Fruit fly (Drosophila melanogaster) S2 (cell line): ENCODE data around the gene CG12071.

ENCODE experiments used
- CG8478 ChIP-seq: fragments of >200 bp; optimal IDR thresholded peaks from 2 replicates; lab custom pipeline; 2018
- CTCF ChIP-seq, 2 experiments: fragments of >200 bp; optimal IDR thresholded peaks; 2 replicates each; lab custom pipeline; 2018

Gene CG12071

DNA sequence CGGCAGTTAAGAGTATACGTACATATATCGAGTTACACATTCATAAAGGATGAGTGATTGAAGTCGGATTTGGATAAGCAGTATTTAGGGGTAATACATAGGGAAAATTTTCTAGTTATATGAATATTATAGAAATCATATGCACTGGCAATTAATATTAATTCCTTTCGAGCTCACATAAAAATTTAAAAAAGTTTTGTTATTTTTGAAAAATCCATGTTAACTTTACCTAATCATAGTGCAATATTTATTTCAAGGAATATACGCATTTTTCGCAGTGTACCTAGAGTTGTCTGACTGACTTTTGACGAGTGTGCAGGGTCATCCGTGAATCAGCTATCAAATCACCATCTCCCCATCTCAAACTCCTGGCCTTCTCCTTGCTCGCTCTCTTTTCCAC lies 16.4 kb downstream of the CG12071 start:
- TF ChIP-seq CTCF (optimal IDR thresholded peaks at IDR 0.05; lab: Kevin White, UChicago): no peak

DNA sequence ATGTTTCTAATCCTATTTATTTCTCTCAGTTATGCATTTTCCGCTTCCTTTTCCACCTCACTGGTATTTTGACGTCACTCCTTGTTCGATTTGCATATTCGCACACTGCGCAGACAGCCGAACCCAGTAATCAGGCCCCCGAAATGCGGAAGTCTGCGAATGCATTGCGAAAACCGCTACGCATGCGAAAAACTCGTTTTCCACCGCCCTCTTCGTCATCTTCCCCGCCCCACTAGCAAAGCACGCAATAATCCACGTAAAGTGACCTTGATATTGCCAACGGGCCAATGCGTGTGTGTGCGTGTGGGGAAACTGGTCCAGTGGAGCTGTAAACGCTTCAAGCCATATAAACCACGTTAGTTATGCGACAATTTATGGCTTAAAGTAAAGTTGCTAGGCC lies 16.9 kb downstream of the CG12071 start:
- TF ChIP-seq CG8478 (lab: Kevin White, UChicago): no peak
- no peak for TF ChIP-seq CTCF (optimal IDR thresholded peaks at IDR 0.05; lab: Kevin White, UChicago)

DNA sequence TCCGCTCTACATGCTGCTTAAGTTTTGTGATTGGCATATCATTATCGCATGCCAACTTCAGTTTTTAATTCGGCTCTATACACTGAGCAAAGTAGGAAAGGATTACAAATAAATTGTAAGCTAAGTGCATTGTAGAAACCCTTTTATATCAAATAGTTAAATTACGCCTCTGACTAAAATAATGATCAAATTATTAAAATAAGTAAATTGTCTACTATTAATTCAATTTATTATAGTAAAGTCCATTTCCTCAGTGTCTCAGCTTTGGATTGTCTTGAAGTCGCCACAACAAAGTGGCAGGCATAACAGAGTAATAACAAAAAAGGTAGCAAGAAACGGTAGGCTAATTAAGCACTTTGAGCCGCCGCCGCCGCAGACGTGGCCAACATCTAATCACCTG lies 18.4 kb downstream of the CG12071 start:
- no peak for TF ChIP-seq CTCF (optimal IDR thresholded peaks at IDR 0.05; lab: Kevin White, UChicago)
- no peak for TF ChIP-seq CG8478 (lab: Kevin White, UChicago)

DNA sequence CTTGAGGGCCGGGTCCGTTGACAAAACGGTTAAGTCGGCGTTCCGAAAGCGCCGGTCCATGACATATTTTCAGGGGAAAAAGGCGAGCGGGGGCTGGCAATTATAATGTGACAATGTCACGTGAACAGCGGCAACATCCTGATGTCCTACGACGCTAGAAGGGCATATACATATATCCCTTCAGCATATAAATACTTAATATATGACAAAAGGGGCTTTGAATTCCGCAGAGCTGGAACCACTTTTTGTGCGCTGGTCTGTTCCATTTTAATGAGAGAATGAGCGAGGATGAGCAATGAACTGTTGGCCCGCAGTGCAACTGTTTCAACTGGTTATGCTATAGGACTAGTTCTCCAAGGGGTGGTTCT lies 20.3 kb downstream of the CG12071 start:
- TF ChIP-seq CG8478 (lab: Kevin White, UChicago) (no peak), CTCF (optimal IDR thresholded peaks at IDR 0.05; lab: Kevin White, UChicago) (no peak)

DNA sequence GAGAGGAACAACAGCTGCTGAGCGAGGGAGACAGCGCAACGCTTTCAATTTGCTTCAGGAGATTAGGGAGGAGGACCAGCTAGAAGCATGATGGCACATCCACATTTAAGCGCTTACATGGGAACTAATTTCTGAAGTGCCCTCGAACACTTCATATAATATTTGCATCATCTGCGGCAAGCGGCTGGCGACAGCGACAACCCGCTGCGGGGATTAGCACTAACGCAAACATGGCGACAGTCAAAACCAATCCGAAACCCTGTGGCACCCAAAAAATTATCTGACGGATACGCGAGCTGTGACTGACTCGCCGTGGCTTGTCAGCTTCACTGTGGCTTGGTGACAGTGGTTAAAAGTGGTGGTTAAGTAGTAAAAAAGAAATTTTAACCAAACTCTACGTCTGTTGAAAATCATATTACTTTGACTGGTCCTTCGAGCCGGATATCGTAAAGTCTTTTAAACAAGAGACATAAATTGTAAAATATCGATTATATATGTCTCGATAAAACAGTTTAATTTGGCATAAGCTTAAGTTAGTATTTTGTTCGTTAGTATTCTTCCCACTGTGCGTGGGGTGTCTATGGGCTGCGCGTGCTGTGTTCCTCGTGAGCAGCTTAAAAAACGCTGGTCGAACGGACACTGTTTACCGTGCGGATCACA lies 20.8 kb downstream of the CG12071 start:
- TF ChIP-seq CTCF (optimal IDR thresholded peaks at IDR 0.05; lab: Kevin White, UChicago): no peak
- TF ChIP-seq CG8478 (lab: Kevin White, UChicago): no peak

DNA sequence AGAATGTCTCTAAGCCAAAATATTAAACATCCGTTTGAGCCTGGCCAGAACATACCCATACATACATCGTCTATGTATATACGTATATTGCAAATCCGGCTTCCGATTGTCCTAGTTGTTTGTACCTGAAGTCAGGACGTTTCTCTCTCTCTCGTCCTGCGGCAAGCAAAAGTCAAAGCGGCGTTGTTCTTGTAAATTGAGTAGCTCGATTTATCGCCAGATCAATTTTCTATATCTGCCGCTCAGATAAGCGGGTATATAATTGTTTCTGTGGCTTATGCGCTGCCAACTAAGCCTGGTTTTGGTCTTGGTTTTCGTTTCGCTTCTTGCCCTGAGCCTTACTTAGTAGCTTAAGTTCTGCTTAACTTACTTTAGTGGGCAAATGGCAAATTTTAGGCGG lies 24.2 kb downstream of the CG12071 start:
- TF ChIP-seq CTCF (optimal IDR thresholded peaks at IDR 0.05; lab: Kevin White, UChicago): no peak
- TF ChIP-seq CG8478 (lab: Kevin White, UChicago): no peak

DNA sequence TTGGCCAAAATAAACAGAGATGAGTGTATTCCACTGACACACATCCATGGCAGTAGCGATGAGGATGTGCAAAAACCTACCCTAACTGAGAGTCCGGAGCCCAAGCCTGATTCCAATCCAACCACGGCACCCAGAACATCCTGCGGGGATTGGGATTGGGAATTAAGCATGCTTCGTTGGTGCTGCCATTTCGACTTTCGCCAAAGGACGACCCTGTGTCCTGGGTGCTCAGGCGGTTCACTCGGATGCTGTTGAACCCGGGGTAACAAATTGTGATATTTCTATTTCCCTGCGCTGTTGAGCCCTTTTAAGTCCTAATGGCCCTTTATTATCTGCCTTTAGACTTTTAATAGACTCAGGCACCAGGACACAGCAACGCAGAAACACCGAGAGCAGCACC lies 25.7 kb downstream of the CG12071 start:
- TF ChIP-seq CTCF (optimal IDR thresholded peaks at IDR 0.05; lab: Kevin White, UChicago) (no peak), CG8478 (lab: Kevin White, UChicago) (no peak)

DNA sequence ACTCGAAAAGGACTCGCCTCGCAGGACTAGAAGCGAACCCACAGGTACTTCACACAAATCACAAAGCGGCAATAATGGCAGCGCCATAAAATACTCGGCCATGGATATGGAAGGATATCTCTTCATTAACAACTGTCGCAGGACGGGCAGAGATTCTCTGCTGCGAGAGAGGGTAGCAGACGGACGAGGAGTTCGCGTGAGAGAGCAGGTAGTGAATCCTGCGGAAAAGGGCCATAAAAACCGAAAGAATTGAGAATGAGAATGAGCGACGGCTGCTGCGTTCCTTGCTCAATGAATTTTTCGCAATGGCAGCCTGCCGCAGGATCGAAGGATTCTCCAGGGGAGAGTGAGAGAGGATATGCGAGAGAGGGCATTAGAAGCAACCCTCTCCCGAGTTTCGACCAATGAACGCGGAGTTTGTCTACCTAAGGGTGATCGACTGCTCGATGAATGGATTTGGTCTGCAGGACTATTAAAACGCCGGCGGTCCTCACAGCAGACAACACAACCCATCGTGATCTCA lies 28.9 kb downstream of the CG12071 start, which contains the start of gene tll:
Gene tll (plus strand): TSS at position 473 of the 523 bp plus-strand sequence.
- no peak for TF ChIP-seq CTCF (optimal IDR thresholded peaks at IDR 0.05; lab: Kevin White, UChicago)

DNA sequence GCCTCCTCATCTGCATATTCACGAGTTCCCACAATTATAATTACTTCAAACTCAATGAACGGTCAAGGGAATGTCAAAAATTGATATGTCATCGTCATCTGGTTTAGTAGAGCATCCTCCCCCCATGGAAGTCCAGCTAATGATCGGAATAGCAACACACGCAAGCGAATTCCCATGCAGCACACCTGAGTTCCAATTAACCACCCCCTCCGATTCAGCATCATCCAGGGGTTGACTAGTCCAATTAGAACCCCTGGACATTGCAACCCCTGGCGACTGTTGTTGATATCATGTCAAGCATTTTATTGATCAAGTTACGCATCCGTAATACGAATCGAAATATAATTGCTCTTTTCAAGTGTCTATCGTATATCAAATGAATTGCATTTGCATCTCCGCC lies 30.4 kb downstream of the CG12071 start:
- TF ChIP-seq CG8478 (lab: Kevin White, UChicago) (no peak), CTCF (optimal IDR thresholded peaks at IDR 0.05; lab: Kevin White, UChicago) (no peak)

DNA sequence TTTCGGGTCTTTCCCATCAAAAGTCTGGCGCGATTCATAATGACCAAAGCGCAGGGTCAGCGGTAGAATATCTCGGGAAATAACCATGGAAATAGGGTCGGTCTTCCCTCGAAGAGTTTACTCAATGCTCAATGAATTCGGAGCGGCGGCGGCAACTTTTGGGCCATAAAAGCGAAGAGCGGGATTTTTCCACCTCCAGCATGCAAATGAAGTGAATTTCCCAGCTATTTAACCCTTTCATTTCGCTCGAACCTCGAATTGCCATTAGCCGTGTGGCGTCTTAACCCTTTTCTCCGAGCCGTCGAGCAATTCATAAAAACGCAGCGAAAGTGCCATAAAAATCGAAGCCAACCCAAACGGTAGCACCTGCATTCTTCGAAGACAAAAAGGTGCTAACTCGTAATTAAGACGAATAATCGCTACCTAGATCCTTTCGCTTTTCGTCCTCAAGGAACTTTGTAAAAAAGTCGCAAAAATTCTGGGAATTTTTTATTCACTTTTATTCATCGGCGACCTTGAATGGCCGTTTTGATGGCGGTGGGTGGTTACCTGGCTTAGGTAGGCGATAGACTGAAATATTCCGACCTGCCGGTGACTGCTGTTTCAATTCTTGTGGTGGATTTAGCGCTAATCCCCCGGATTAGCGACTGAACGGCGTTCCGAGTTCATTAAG lies 31.2 kb downstream of the CG12071 start:
- no peak for TF ChIP-seq CTCF (optimal IDR thresholded peaks at IDR 0.05; lab: Kevin White, UChicago)
- no peak for TF ChIP-seq CG8478 (lab: Kevin White, UChicago)

DNA sequence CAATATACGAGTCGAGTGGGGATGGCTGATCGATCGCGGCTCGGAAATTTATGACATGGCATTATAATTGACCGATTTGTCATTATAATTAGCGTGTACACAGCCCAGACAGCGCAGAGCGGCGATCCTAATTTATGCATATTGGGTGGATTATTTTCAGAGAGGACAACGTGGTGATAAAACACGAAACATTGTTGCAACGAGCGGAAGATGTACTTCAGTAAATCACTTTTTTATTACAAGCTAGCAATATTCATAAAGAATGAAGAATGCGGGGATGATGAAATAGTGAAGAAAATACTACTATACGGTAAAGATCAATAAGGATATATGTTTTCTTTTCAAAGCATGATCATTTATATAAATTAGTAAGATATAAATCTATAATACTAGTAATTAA lies 36.4 kb downstream of the CG12071 start:
- TF ChIP-seq CG8478 (lab: Kevin White, UChicago) (no peak), CTCF (optimal IDR thresholded peaks at IDR 0.05; lab: Kevin White, UChicago) (no peak)

DNA sequence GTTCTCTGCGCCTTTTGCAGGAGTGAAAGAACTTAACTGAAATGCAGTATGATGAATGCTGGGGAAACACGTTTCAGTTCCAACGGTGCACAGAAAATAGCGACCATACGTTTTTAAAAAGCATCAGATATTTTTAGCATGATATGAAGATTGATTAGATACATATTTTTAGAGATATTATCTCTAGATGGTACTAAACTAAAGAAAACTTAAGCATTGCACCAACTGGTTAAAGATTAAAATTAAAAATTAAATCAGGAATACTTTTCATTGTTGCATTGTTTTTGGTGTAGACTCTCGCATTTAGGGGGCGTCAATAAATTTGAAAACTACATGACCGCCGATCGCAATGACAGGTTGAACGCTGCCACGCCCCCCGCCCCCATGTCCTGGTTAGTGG lies 37.1 kb downstream of the CG12071 start:
- TF ChIP-seq CTCF (optimal IDR thresholded peaks at IDR 0.05; lab: Kevin White, UChicago) (no peak), CG8478 (lab: Kevin White, UChicago) (no peak)

DNA sequence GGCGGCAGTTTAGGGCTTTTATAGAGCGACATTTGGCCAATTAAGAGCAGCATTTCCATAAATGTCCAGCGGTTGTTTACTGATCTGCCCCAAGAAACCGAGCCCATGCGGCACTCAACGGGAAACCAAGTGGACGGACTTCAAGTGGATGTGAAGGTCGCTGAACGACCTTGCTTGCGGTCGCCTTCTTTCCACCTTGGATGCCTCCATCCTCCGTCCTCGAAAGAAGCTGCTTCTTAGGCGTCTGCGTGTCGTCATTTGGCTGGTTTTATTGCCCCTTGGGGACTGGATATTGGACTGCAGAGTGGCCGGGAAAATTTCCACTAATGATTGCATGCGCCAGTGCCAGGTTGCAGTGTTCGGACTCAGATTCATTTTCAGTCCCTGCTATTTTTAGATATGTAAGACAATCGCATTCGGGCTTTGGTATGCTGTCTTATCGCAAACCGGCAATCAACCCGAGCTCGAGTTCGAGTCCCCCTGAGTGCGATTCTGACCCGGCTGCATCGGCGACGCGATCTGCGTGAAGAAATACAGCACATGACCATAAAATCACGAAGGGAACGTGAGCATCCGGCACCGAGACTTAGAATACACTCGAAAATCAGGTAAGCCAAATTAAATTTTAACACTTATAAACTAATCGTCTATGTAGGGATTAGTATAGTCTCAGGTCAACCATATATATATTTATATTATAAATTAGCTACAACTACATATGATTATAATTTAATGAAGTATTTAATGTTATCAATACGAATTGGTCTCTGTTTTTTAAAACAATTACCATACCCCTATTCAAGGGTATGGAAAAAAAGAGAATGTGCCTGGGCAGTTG lies 38.0 kb downstream of the CG12071 start:
- TF ChIP-seq CTCF (optimal IDR thresholded peaks at IDR 0.05; lab: Kevin White, UChicago) (no peak), CG8478 (lab: Kevin White, UChicago) (no peak)

DNA sequence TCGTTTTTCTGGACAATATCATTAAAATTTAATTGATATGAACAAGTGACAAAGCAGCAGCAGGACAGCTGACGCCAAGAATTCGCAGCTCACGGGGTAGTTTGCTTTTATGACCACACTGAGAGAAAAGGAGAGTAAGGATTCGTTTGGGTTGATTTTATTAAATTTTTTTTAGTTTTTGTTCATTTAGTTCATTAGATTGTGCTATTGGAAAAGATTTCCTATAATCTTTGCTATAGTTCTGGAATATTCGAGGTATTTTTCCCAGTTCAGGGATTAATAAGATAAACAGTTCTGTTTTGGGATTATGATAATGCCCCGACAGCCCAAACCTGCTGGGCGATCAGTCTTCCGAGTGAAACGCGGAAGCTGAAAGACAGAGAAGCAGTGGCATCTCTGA lies 38.6 kb downstream of the CG12071 start:
- TF ChIP-seq CTCF (optimal IDR thresholded peaks at IDR 0.05; lab: Kevin White, UChicago): no peak
- TF ChIP-seq CG8478 (lab: Kevin White, UChicago): no peak

DNA sequence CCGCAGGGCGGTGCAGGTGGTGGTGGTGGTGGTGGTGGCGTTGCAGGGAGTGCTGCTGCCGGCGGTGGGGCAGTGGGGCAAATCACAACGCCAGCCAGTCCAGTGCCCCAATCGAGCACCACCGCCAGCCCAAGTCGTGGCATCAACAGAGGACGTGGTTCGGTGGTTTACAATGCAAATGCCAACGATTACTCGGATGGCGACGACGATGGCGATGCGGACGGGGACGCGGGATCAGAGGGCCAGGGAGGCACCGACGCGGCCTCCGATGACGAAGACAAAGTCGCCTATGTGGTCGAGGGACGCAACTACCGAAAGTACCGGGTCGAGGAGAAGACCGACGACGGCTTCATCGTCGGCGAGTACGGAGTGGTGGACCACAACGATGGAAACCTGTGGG lies 40.1 kb downstream of the CG12071 start:
- TF ChIP-seq CTCF (optimal IDR thresholded peaks at IDR 0.05; lab: Kevin White, UChicago) (no peak), CG8478 (lab: Kevin White, UChicago) (no peak)
